Worm (Caenorhabditis elegans) whole organism, midembryonic: ENCODE results near the gene oac-29.

Source experiments
- T22C8.4 ChIP-seq: fragments of 200-800 bp; sonication (Bioruptor generic); IDR thresholded peaks from 2 replicates; pipeline ENCODE4 v1.3.6; 2022; ENCODE audit warnings: missing genetic modification characterization, missing compliant biosample characterization
- cog-1 ChIP-seq: sonication (generic microtip); optimal IDR thresholded peaks from 2 replicates; lab custom pipeline; 2016; ENCODE audit warnings: missing genetic modification characterization, missing compliant biosample characterization
- flt-1 ChIP-seq: fragments of 200-800 bp; sonication (Bioruptor generic); IDR thresholded peaks from 2 replicates; pipeline ENCODE4 v1.3.6; 2022; ENCODE audit warnings: missing genetic modification characterization, missing compliant biosample characterization
- klf-2 ChIP-seq: fragments of 200-800 bp; sonication (Bioruptor generic); conservative IDR thresholded peaks from 2 replicates; pipeline ENCODE4 v1.3.6; 2022; ENCODE audit warnings: missing genetic modification reagents, missing genetic modification characterization, missing compliant biosample characterization
- med-1 ChIP-seq: sonication (generic microtip); optimal IDR thresholded peaks from 2 replicates; lab custom pipeline; 2017; ENCODE audit warnings: missing genetic modification characterization, mild to moderate bottlenecking, missing compliant biosample characterization, antibody characterized with exemption, missing genetic modification reagents; ENCODE audit not compliant: insufficient read depth
- ref-1 ChIP-seq: fragments of 200-800 bp; sonication (Bioruptor generic); conservative IDR thresholded peaks from 2 replicates; pipeline ENCODE4 v1.3.6; 2022; ENCODE audit warnings: missing genetic modification reagents, missing genetic modification characterization, missing compliant biosample characterization
- tab-1 ChIP-seq: fragments of 200-800 bp; sonication (Bioruptor generic); IDR thresholded peaks from 2 replicates; pipeline ENCODE4 v1.3.6; 2022; ENCODE audit warnings: missing genetic modification characterization, missing compliant biosample characterization
- ztf-23 ChIP-seq: fragments of 200-800 bp; sonication (Bioruptor generic); IDR thresholded peaks from 2 replicates; pipeline ENCODE4 v1.3.6; 2022; ENCODE audit warnings: missing genetic modification reagents, missing genetic modification characterization, missing compliant biosample characterization
- ztf-29 ChIP-seq: fragments of 200-800 bp; sonication (Bioruptor generic); IDR thresholded peaks from 2 replicates; pipeline ENCODE4 v1.3.6; 2022; ENCODE audit warnings: missing genetic modification reagents, missing genetic modification characterization, missing compliant biosample characterization

ce11 chrV:8677193-8677592 is 41.7 kb upstream of the oac-29 start, which contains the start of gene ZC190.6:
- TF ChIP-seq flt-1 (GFP tag; lab: Robert Waterston, UW) (no peak), tab-1 (GFP tag; lab: Robert Waterston, UW) (no peak), ref-1 (no peak), T22C8.4 (GFP tag; lab: Robert Waterston, UW) (no peak), klf-2 (GFP tag; lab: Robert Waterston, UW) (no peak), ztf-23 (GFP tag; lab: Robert Waterston, UW) (no peak), cog-1 (tag; lab: Kevin White, UChicago) (no peak), med-1 (no peak), ztf-29 (no peak)
